Fruit fly (Drosophila melanogaster): ENCODE results near the gene Nab2.

Nab2 gene

dm6 chr3R:24271071-24271470 lies 47.1 kb downstream of the Nab2 start, which contains the start of gene jar:
TSS of gene jar (minus strand) at chr3R:24271233.
- TF ChIP-seq Blimp-1 (GFP tag; optimal IDR thresholded peaks at IDR 0.05) (no peak), CG6163 (GFP tag; IDR thresholded peaks at IDR 0.05) (peak; percentile 36; the same call in 1 of the 3 replicates), Sox14 (GFP tag; optimal IDR thresholded peaks at IDR 0.05) (peak; percentile 28), fd59A (GFP tag; optimal IDR thresholded peaks at IDR 0.05) (no peak), CG6808 (GFP tag; optimal IDR thresholded peaks at IDR 0.05) (no peak), CG4318 (GFP tag; optimal IDR thresholded peaks at IDR 0.05) (no peak), Lpt (GFP tag; optimal IDR thresholded peaks at IDR 0.05) (no peak), Eip93F (GFP tag; optimal IDR thresholded peaks at IDR 0.05) (no peak), achi (GFP tag; optimal IDR thresholded peaks at IDR 0.05) (no peak), CG16779 (tag; optimal IDR thresholded peaks at IDR 0.05) (no peak), fkh (GFP tag; optimal IDR thresholded peaks at IDR 0.05) (peak; percentile 47), CG1621 (tag; optimal IDR thresholded peaks at IDR 0.05) (peak; percentile 10), topi (GFP tag; optimal IDR thresholded peaks at IDR 0.05) (no peak), Met (GFP tag; optimal IDR thresholded peaks at IDR 0.05) (no peak), CG32006 (GFP tag; optimal IDR thresholded peaks at IDR 0.05) (no peak), Smox (GFP tag; optimal IDR thresholded peaks at IDR 0.05) (no peak), Ets21C (GFP tag; optimal IDR thresholded peaks at IDR 0.05) (no peak), dsx (GFP tag; optimal IDR thresholded peaks at IDR 0.05; ENCODE audit: poor library complexity, severe bottlenecking) (peak; percentile 42), esn (GFP tag; optimal IDR thresholded peaks at IDR 0.05) (peak; percentile 42), CG6854 (GFP tag; optimal IDR thresholded peaks at IDR 0.05) (peak; percentile 64), vri (GFP tag; optimal IDR thresholded peaks at IDR 0.05) (no peak), Sox102F (GFP tag; optimal IDR thresholded peaks at IDR 0.05) (no peak), Hr39 (GFP tag; optimal IDR thresholded peaks at IDR 0.05) (no peak), Hr38 (GFP tag; optimal IDR thresholded peaks at IDR 0.05) (no peak), CG8119 (GFP tag; IDR thresholded peaks at IDR 0.05) (peak; percentile 26; the same call in 1 of the 3 replicates), CG11762 (GFP tag; optimal IDR thresholded peaks at IDR 0.05; ENCODE audit: insufficient read depth) (no peak), svp (GFP tag) (no peak), CG31627 (GFP tag; optimal IDR thresholded peaks at IDR 0.05) (no peak), fd85E (GFP tag; optimal IDR thresholded peaks at IDR 0.05) (no peak), Ets96B (tag; optimal IDR thresholded peaks at IDR 0.05) (peak; percentile 1), OdsH (GFP tag; optimal IDR thresholded peaks at IDR 0.05) (no peak), CG34406 (GFP tag; optimal IDR thresholded peaks at IDR 0.05) (no peak), CG9139 (GFP tag; optimal IDR thresholded peaks at IDR 0.05) (peak; percentile 15), Hr4 (GFP tag; optimal IDR thresholded peaks at IDR 0.05) (no peak), CG6276 (GFP tag; optimal IDR thresholded peaks at IDR 0.05) (no peak), acj6 (GFP tag; optimal IDR thresholded peaks at IDR 0.05) (no peak), CG8319 (GFP tag; optimal IDR thresholded peaks at IDR 0.05) (no peak), Sox15 (GFP tag; optimal IDR thresholded peaks at IDR 0.05) (no peak), CG10631 (GFP tag; optimal IDR thresholded peaks at IDR 0.05) (no peak), CG10669 (GFP tag; optimal IDR thresholded peaks at IDR 0.05) (no peak), eg (GFP tag; IDR thresholded peaks at IDR 0.05) (peak; percentile 24; the same call in 1 of the 3 replicates), CG6792 (GFP tag; optimal IDR thresholded peaks at IDR 0.05) (no peak), CG11902 (GFP tag; optimal IDR thresholded peaks at IDR 0.05) (no peak), CG8632 (GFP tag; optimal IDR thresholded peaks at IDR 0.05) (no peak), Eip78C (GFP tag) (peak; percentile 81), CG3919 (GFP tag; optimal IDR thresholded peaks at IDR 0.05) (peak; percentile 21), CG7368 (GFP tag; optimal IDR thresholded peaks at IDR 0.05) (no peak), CG15336 (GFP tag; IDR thresholded peaks at IDR 0.05) (peak; percentile 42; the same call in 1 of the 2 replicates), dac (GFP tag; optimal IDR thresholded peaks at IDR 0.05) (no peak), CG3032 (tag; optimal IDR thresholded peaks at IDR 0.05) (peak; percentile 11), salr (GFP tag; optimal IDR thresholded peaks at IDR 0.05) (no peak), Eip75B (GFP tag; optimal IDR thresholded peaks at IDR 0.05) (peak; percentile 27), spab (GFP tag; optimal IDR thresholded peaks at IDR 0.05) (no peak)

Measured in whole organism, prepupa.